Worm (Caenorhabditis elegans) whole organism, young adult: ENCODE results near the gene F46F5.15.

Experiments used
- ceh-40 ChIP-seq: fragments of 200-800 bp; sonication (Bioruptor generic); IDR thresholded peaks from 2 replicates; pipeline ENCODE4 v1.3.6; 2022; ENCODE audit warnings: missing genetic modification characterization, missing compliant biosample characterization
- die-1 ChIP-seq: sonication (generic microtip); optimal IDR thresholded peaks from 2 replicates; lab custom pipeline; 2016; ENCODE audit warnings: missing genotype, mild to moderate bottlenecking, missing genetic modification characterization, missing compliant biosample characterization
- egl-44 ChIP-seq: fragments of 200-800 bp; sonication (Bioruptor generic); IDR thresholded peaks from 2 replicates; pipeline ENCODE4 v1.3.6; 2022; ENCODE audit warnings: missing genetic modification reagents, missing genetic modification characterization, missing compliant biosample characterization
- hmg-1.2 ChIP-seq: fragments of 200-800 bp; sonication (Bioruptor generic); IDR thresholded peaks from 2 replicates; pipeline ENCODE4 v1.3.6; 2022; ENCODE audit warnings: missing genetic modification reagents, missing genetic modification characterization, missing compliant biosample characterization
- mes-4 ChIP-seq: sonication (generic microtip); optimal IDR thresholded peaks from 2 replicates; lab custom pipeline; 2016; ENCODE audit warnings: missing genotype, missing genetic modification characterization, missing compliant biosample characterization
- nhr-179 ChIP-seq: sonication (generic microtip); optimal IDR thresholded peaks from 2 replicates; lab custom pipeline; 2016; ENCODE audit warnings: mild to moderate bottlenecking, missing genetic modification characterization, missing compliant biosample characterization
- pha-4 ChIP-seq: fragments of 150-350 bp; sonication (generic microtip); optimal IDR thresholded peaks from 2 replicates; lab custom pipeline; 2014; ENCODE audit warnings: missing biosample characterization, missing genetic modification reagents, missing genetic modification characterization

- TF ChIP-seq pha-4 (tag; lab: Kevin White, UChicago) (no peak), egl-44 (GFP tag; lab: Robert Waterston, UW) (no peak), mes-4 (tag; lab: Kevin White, UChicago) (no peak), ceh-40 (GFP tag; lab: Robert Waterston, UW) (no peak), die-1 (tag; lab: Kevin White, UChicago) (no peak), nhr-179 (tag; lab: Kevin White, UChicago) (no peak), hmg-1.2 (no peak)
These were observed 13.2 kb upstream of the F46F5.15 start, which contains the start of gene Y39F10A.1 for ce11 chrII:775033-775432.
